Worm (Caenorhabditis elegans): ENCODE data around the gene comt-3.

ce11 chrV:2027787-2028186, 29.6 kb upstream of the comt-3 start, which contains the start of gene srab-13:
- TF ChIP-seq dmd-4 (tag; optimal IDR thresholded peaks at IDR 0.05; ENCODE audit: borderline replicate concordance), result no peak
- no peak for TF ChIP-seq lim-6 (tag; optimal IDR thresholded peaks at IDR 0.05)
- no peak for TF ChIP-seq ceh-22 (tag; optimal IDR thresholded peaks at IDR 0.05)
- no peak for TF ChIP-seq ama-1 (optimal IDR thresholded peaks at IDR 0.05)
- TF ChIP-seq hlh-13 (GFP tag; optimal IDR thresholded peaks at IDR 0.05), result no peak
- TF ChIP-seq pha-4 (tag; optimal IDR thresholded peaks at IDR 0.05), result no peak
- no peak for TF ChIP-seq pat-9 (tag; optimal IDR thresholded peaks at IDR 0.05)
- TF ChIP-seq sox-2 (GFP tag; IDR thresholded peaks at IDR 0.05), result no peak
- no peak for TF ChIP-seq unc-86 (tag; optimal IDR thresholded peaks at IDR 0.05)

Data from whole organism, late embryonic.